Fruit fly (Drosophila melanogaster) whole organism, prepupa: ENCODE measurements around the gene CG14439.

Experiments used
- CG11294 ChIP-seq: fragments of 200-800 bp; sonication (Bioruptor generic); IDR thresholded peaks from 2 replicates; pipeline ENCODE4 v1.3.6; 2022; ENCODE audit warnings: missing biosample characterization, missing genetic modification characterization
- CG1621 ChIP-seq: fragments of 200-800 bp; sonication (Bioruptor generic); optimal IDR thresholded peaks from 3 replicates; lab custom pipeline; 2018; ENCODE audit warnings: missing biosample characterization, mild to moderate bottlenecking, missing genetic modification characterization
- CG16779 ChIP-seq: fragments of 200-800 bp; sonication (Bioruptor generic); optimal IDR thresholded peaks from 3 replicates; lab custom pipeline; 2017; ENCODE audit warnings: missing biosample characterization, mild to moderate bottlenecking, missing genetic modification characterization
- CG9139 ChIP-seq: fragments of 200-800 bp; sonication (Bioruptor generic); optimal IDR thresholded peaks from 3 replicates; lab custom pipeline; 2017; ENCODE audit warnings: missing biosample characterization, mild to moderate bottlenecking, missing genetic modification characterization
- Eip78C ChIP-seq: fragments of 200-800 bp; sonication (Bioruptor generic); peaks from one replicate; lab custom pipeline; 2016; ENCODE audit warnings: missing biosample characterization, missing genetic modification characterization
- Hr39 ChIP-seq: fragments of 200-800 bp; sonication (Bioruptor generic); optimal IDR thresholded peaks from 2 replicates; lab custom pipeline; 2016; ENCODE audit warnings: missing biosample characterization, missing genetic modification characterization
- OdsH ChIP-seq: fragments of 200-800 bp; sonication (Bioruptor generic); optimal IDR thresholded peaks from 3 replicates; lab custom pipeline; 2016; ENCODE audit warnings: missing biosample characterization, missing genetic modification characterization
- Smox ChIP-seq: fragments of 200-800 bp; sonication (Bioruptor generic); optimal IDR thresholded peaks from 3 replicates; lab custom pipeline; 2016; ENCODE audit warnings: missing biosample characterization, missing genetic modification characterization
- cyc ChIP-seq: fragments of 200-800 bp; sonication (Bioruptor generic); optimal IDR thresholded peaks from 3 replicates; lab custom pipeline; 2016; ENCODE audit warnings: missing biosample characterization, missing genetic modification characterization
- net ChIP-seq: fragments of 200-800 bp; sonication (Bioruptor generic); optimal IDR thresholded peaks from 3 replicates; lab custom pipeline; 2016; ENCODE audit warnings: missing biosample characterization, missing genetic modification characterization
- spab ChIP-seq: fragments of 200-800 bp; sonication (Bioruptor generic); optimal IDR thresholded peaks from 2 replicates; lab custom pipeline; 2017; ENCODE audit warnings: missing biosample characterization, mild to moderate bottlenecking, missing genetic modification characterization, missing genetic modification reagents
- ss ChIP-seq, 2 experiments: fragments of 200-800 bp; sonication (Bioruptor generic); optimal IDR thresholded peaks; 2 replicates in 1 of 2; 3 replicates in 1 of 2; lab custom pipeline; 2017 to 2018; ENCODE audit warnings: mild to moderate bottlenecking in 2 of 2, missing biosample characterization in 2 of 2, missing genetic modification characterization in 2 of 2, moderate library complexity in 1 of 2

dm6 chrX:6744088-6744487, 3.3 kb upstream of the CG14439 start, which contains the start of gene RpL17:
- TF ChIP-seq CG1621 (peak; percentile 63), ss (GFP tag; optimal IDR thresholded peaks at IDR 0.05; lab: Kevin White, UChicago) (peak; percentile 59 to 82), OdsH (peak; percentile 69), cyc (peak; percentile 73), Smox (GFP tag; lab: Kevin White, UChicago) (peak; percentile 73), CG11294 (GFP tag; lab: Robert Waterston, UW) (no peak; the same call in 1 of the 2 replicates), Eip78C (GFP tag; lab: Kevin White, UChicago) (peak; percentile 95), CG16779 (tag; lab: Kevin White, UChicago) (peak; percentile 82), net (peak; percentile 74), Hr39 (GFP tag; lab: Kevin White, UChicago) (peak; percentile 73), CG9139 (GFP tag; lab: Kevin White, UChicago) (peak; percentile 65), spab (GFP tag; lab: Kevin White, UChicago) (no peak)
